Fruit fly (Drosophila melanogaster) whole organism, embryonic: ENCODE results near the gene CG3634.

Source experiments
- B-H2 ChIP-seq: fragments of 200-800 bp; sonication (Bioruptor generic); optimal IDR thresholded peaks from 2 replicates; lab custom pipeline; 2018; ENCODE audit warnings: missing biosample characterization, mild to moderate bottlenecking, missing genetic modification characterization
- Blimp-1 ChIP-seq: fragments of 200-800 bp; sonication (Bioruptor generic); optimal IDR thresholded peaks from 3 replicates; lab custom pipeline; 2018; ENCODE audit warnings: missing biosample characterization, missing genetic modification characterization, mild to moderate bottlenecking, moderate library complexity, missing genetic modification reagents
- CG10565 ChIP-seq: fragments of 200-800 bp; sonication (Bioruptor generic); optimal IDR thresholded peaks from 3 replicates; lab custom pipeline; 2016; ENCODE audit warnings: missing biosample characterization, mild to moderate bottlenecking, missing genetic modification characterization
- CG12104 ChIP-seq: fragments of 200-800 bp; sonication (Bioruptor generic); optimal IDR thresholded peaks from 3 replicates; lab custom pipeline; 2016; ENCODE audit warnings: missing biosample characterization, missing genetic modification characterization
- CG13287 ChIP-seq: fragments of 200-800 bp; sonication (Bioruptor generic); IDR thresholded peaks from 2 replicates; pipeline ENCODE4 v1.3.6; 2022; ENCODE audit warnings: missing biosample characterization, missing genetic modification characterization; ENCODE audit not compliant: partially characterized antibody
- CG13775 ChIP-seq: fragments of 200-800 bp; sonication (Bioruptor generic); optimal IDR thresholded peaks from 3 replicates; lab custom pipeline; 2017; ENCODE audit warnings: missing biosample characterization, mild to moderate bottlenecking, missing genetic modification characterization
- CG13894 ChIP-seq: fragments of 200-800 bp; sonication (Bioruptor generic); optimal IDR thresholded peaks from 3 replicates; lab custom pipeline; 2018; ENCODE audit warnings: missing biosample characterization, mild to moderate bottlenecking, missing genetic modification characterization, moderate library complexity
- CG15011 ChIP-seq: fragments of 200-800 bp; sonication (Bioruptor generic); optimal IDR thresholded peaks from 3 replicates; lab custom pipeline; 2018; ENCODE audit warnings: missing biosample characterization, mild to moderate bottlenecking, missing genetic modification characterization
- CG1647 ChIP-seq: fragments of 200-800 bp; sonication (Bioruptor generic); optimal IDR thresholded peaks from 3 replicates; lab custom pipeline; 2016; ENCODE audit warnings: missing biosample characterization, missing genetic modification characterization
- CG16813 ChIP-seq: fragments of 200-800 bp; sonication (Bioruptor generic); IDR thresholded peaks from 3 replicates; pipeline ENCODE4 v1.3.6; 2022; ENCODE audit warnings: missing biosample characterization, missing genetic modification characterization; ENCODE audit not compliant: partially characterized antibody
- CG17612 ChIP-seq: fragments of 200-800 bp; sonication (Bioruptor generic); IDR thresholded peaks from 2 replicates; pipeline ENCODE4 v1.3.6; 2022; ENCODE audit warnings: missing biosample characterization, missing genetic modification characterization
- CG17912 ChIP-seq: fragments of 200-800 bp; sonication (Bioruptor generic); optimal IDR thresholded peaks from 2 replicates; lab custom pipeline; 2018; ENCODE audit warnings: missing biosample characterization, mild to moderate bottlenecking, missing genetic modification characterization
- CG31388 ChIP-seq: fragments of 200-800 bp; sonication (Bioruptor generic); optimal IDR thresholded peaks from 2 replicates; lab custom pipeline; 2016; ENCODE audit warnings: missing biosample characterization, missing genetic modification characterization
- CG32767 ChIP-seq: fragments of 200-800 bp; sonication (Bioruptor generic); IDR thresholded peaks from 2 replicates; pipeline ENCODE4 v1.3.6; 2022; ENCODE audit warnings: missing biosample characterization, missing genetic modification characterization
- CG3995 ChIP-seq: fragments of 200-800 bp; sonication (Bioruptor generic); optimal IDR thresholded peaks from 3 replicates; lab custom pipeline; 2016; ENCODE audit warnings: missing biosample characterization, missing genetic modification characterization
- CG4328 ChIP-seq: fragments of 200-800 bp; sonication (Bioruptor generic); optimal IDR thresholded peaks from 3 replicates; lab custom pipeline; 2017; ENCODE audit warnings: missing biosample characterization, missing genetic modification reagents, missing genetic modification characterization
- CG4730 ChIP-seq: fragments of 200-800 bp; sonication (Bioruptor generic); IDR thresholded peaks from 2 replicates; pipeline ENCODE4 v1.3.6; 2022; ENCODE audit warnings: missing biosample characterization, missing genetic modification characterization
- CG4854 ChIP-seq: fragments of 200-800 bp; sonication (Bioruptor generic); optimal IDR thresholded peaks from 2 replicates; lab custom pipeline; 2016; ENCODE audit warnings: missing biosample characterization, missing genetic modification characterization, inconsistent platforms
- CG9932 ChIP-seq: fragments of 200-800 bp; sonication (Bioruptor generic); IDR thresholded peaks from 2 replicates; pipeline ENCODE4 v1.3.6; 2022; ENCODE audit warnings: missing biosample characterization, missing genetic modification characterization
- Dfd ChIP-seq, 2 experiments: fragments of >200 bp; optimal IDR thresholded peaks; 2 replicates each; lab custom pipeline; 2017; ENCODE audit warnings: missing biosample characterization in 2 of 2, missing genetic modification characterization in 2 of 2
- Dll ChIP-seq: fragments of 200-800 bp; sonication (Bioruptor generic); IDR thresholded peaks from 4 replicates; pipeline ENCODE4 v1.3.6; 2022; ENCODE audit warnings: missing biosample characterization, missing genetic modification characterization; ENCODE audit not compliant: partially characterized antibody
- Eip74EF ChIP-seq, 2 experiments: fragments of 200-800 bp in 1 of 2; fragments of >200 bp in 1 of 2; sonication (Bioruptor generic) in 1 of 2; optimal IDR thresholded peaks; 2 replicates each; lab custom pipeline; 2017 to 2019; ENCODE audit warnings: missing biosample characterization in 2 of 2, missing genetic modification characterization in 2 of 2, mild to moderate bottlenecking in 1 of 2, moderate library complexity in 1 of 2
- HLH54F ChIP-seq: fragments of 200-800 bp; sonication (Bioruptor generic); optimal IDR thresholded peaks from 3 replicates; lab custom pipeline; 2016; ENCODE audit warnings: missing biosample characterization, missing genetic modification characterization
- Hmx ChIP-seq: fragments of 200-800 bp; sonication (Bioruptor generic); optimal IDR thresholded peaks from 2 replicates; lab custom pipeline; 2016; ENCODE audit warnings: missing biosample characterization, missing genetic modification characterization
- MBD-R2 ChIP-seq: fragments of 200-800 bp; sonication (Bioruptor generic); IDR thresholded peaks from 2 replicates; pipeline ENCODE4 v1.3.6; 2022; ENCODE audit warnings: missing biosample characterization, missing genetic modification characterization
- MESR4 ChIP-seq: fragments of 200-800 bp; sonication (Bioruptor generic); optimal IDR thresholded peaks from 2 replicates; lab custom pipeline; 2018; ENCODE audit warnings: missing biosample characterization, mild to moderate bottlenecking, missing genetic modification characterization, moderate library complexity
- NC2β ChIP-seq: fragments of 200-800 bp; sonication (Bioruptor generic); optimal IDR thresholded peaks from 2 replicates; lab custom pipeline; 2016; ENCODE audit warnings: missing biosample characterization, missing genetic modification characterization
- Pdp1 ChIP-seq, 2 experiments: fragments of 200-800 bp; sonication (Bioruptor generic); optimal IDR thresholded peaks; 3 replicates each; lab custom pipeline; 2016; ENCODE audit warnings: missing biosample characterization in 2 of 2, missing genetic modification characterization in 2 of 2, mild to moderate bottlenecking in 1 of 2, moderate library complexity in 1 of 2
- Ssrp ChIP-seq: fragments of 200-800 bp; sonication (Bioruptor generic); optimal IDR thresholded peaks from 2 replicates; lab custom pipeline; 2018; ENCODE audit warnings: missing biosample characterization, mild to moderate bottlenecking, missing genetic modification characterization, moderate library complexity
- Tbp ChIP-seq: fragments of >200 bp; optimal IDR thresholded peaks from 2 replicates; lab custom pipeline; 2018; ENCODE audit warnings: missing biosample characterization, missing genetic modification characterization
- Trl ChIP-seq, 3 experiments: fragments of >200 bp in 2 of 3; fragments of 200-800 bp in 1 of 3; sonication (Bioruptor generic) in 1 of 3; optimal IDR thresholded peaks; 2 replicates in 1 of 3; 3 replicates in 2 of 3; lab custom pipeline; 2016 to 2017; ENCODE audit warnings: missing biosample characterization in 1 of 3, missing genetic modification characterization in 1 of 3
- Xbp1 ChIP-seq: fragments of 200-800 bp; sonication (Bioruptor generic); optimal IDR thresholded peaks from 3 replicates; lab custom pipeline; 2016; ENCODE audit warnings: missing biosample characterization, mild to moderate bottlenecking, missing genetic modification characterization
- cad ChIP-seq: fragments of >200 bp; optimal IDR thresholded peaks from 2 replicates; lab custom pipeline; 2017; ENCODE audit warnings: missing biosample characterization, missing genetic modification characterization
- chif ChIP-seq, 2 experiments: fragments of 200-800 bp; sonication (Bioruptor generic); optimal IDR thresholded peaks; 3 replicates each; lab custom pipeline; 2016; ENCODE audit warnings: missing biosample characterization in 2 of 2, missing genetic modification characterization in 2 of 2
- croc ChIP-seq: fragments of 200-800 bp; sonication (Bioruptor generic); conservative IDR thresholded peaks from 3 replicates; pipeline ENCODE4 v1.3.6; 2022; ENCODE audit warnings: missing biosample characterization, missing genetic modification characterization
- crp ChIP-seq, 2 experiments: fragments of 200-800 bp; sonication (Bioruptor generic); optimal IDR thresholded peaks; 2 replicates in 1 of 2; 3 replicates in 1 of 2; lab custom pipeline; 2017; ENCODE audit warnings: missing biosample characterization in 2 of 2, missing genetic modification characterization in 2 of 2, mild to moderate bottlenecking in 1 of 2, moderate library complexity in 1 of 2
- fd3F ChIP-seq: fragments of 200-800 bp; sonication (Bioruptor generic); optimal IDR thresholded peaks from 2 replicates; lab custom pipeline; 2018; ENCODE audit warnings: missing biosample characterization, mild to moderate bottlenecking, missing genetic modification characterization, moderate library complexity
- fru ChIP-seq: fragments of >200 bp; optimal IDR thresholded peaks from 2 replicates; lab custom pipeline; 2017
- kah ChIP-seq: fragments of 200-800 bp; sonication (Bioruptor generic); optimal IDR thresholded peaks from 2 replicates; lab custom pipeline; 2018; ENCODE audit warnings: missing biosample characterization, mild to moderate bottlenecking, missing genetic modification characterization
- maf-S ChIP-seq: fragments of 200-800 bp; sonication (Bioruptor generic); optimal IDR thresholded peaks from 2 replicates; lab custom pipeline; 2016; ENCODE audit warnings: missing biosample characterization, missing genetic modification characterization
- pb ChIP-seq: fragments of 200-800 bp; sonication (Bioruptor generic); optimal IDR thresholded peaks from 3 replicates; lab custom pipeline; 2016; ENCODE audit warnings: missing biosample characterization, missing genetic modification characterization
- psq ChIP-seq: fragments of 200-800 bp; sonication (Bioruptor generic); optimal IDR thresholded peaks from 2 replicates; lab custom pipeline; 2017; ENCODE audit warnings: missing biosample characterization, missing genetic modification characterization
- sens ChIP-seq: fragments of 200-800 bp; sonication (Bioruptor generic); peaks from one replicate; lab custom pipeline; 2016; ENCODE audit warnings: missing biosample characterization, missing genetic modification characterization
- sima ChIP-seq: fragments of 200-800 bp; sonication (Bioruptor generic); optimal IDR thresholded peaks from 2 replicates; lab custom pipeline; 2016; ENCODE audit warnings: missing biosample characterization, missing genetic modification characterization
- sug ChIP-seq: fragments of 200-800 bp; optimal IDR thresholded peaks from 2 replicates; lab custom pipeline; 2019; ENCODE audit warnings: missing biosample characterization, mild to moderate bottlenecking, missing genetic modification characterization, moderate library complexity
- ttk ChIP-seq: fragments of 200-800 bp; sonication (Bioruptor generic); IDR thresholded peaks from 2 replicates; pipeline ENCODE4 v2.1.2; 2022; ENCODE audit warnings: missing biosample characterization, missing genetic modification characterization
- vfl ChIP-seq: fragments of 200-800 bp; sonication (Bioruptor generic); optimal IDR thresholded peaks from 2 replicates; lab custom pipeline; 2016; ENCODE audit warnings: missing biosample characterization, missing genetic modification characterization

Gene CG3634

DNA sequence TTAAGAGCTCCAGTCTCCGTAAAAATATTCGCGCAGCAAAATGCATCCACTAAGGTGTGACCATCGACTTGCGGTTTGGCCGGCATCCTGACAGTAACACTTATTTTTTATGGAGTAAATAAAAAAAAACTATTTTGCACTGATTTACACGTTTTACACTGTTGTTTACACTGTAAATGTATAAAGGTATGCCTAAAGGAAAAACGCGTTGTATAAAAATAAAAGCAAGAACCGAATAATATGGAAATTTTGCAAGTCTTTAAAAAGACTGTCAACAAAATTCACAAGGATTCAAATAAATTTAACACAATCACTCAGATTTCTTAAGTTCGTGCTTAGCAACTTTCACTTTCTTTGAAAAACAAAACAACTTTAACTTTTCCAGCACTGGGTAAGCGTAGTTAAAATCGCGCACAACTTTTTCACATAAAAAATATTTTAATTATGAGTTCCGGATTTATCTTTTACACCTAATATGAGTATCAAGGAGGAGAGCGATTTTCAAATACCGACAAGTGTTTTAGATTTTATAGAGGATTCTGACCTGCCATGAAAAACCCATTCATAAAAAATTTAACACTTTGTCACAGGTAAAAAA is 14.2 kb upstream of the CG3634 start:
- TF ChIP-seq sens (GFP tag; lab: Kevin White, UChicago) (peak; percentile 70), Dll (no peak), CG16813 (no peak), cad (peak; percentile 36), fru (lab: Kevin White, UChicago) (no peak), psq (GFP tag; lab: Kevin White, UChicago) (no peak), Dfd (GFP tag; optimal IDR thresholded peaks at IDR 0.05; lab: Kevin White, UChicago) (peak; percentile 86 to 96), CG3995 (GFP tag; lab: Kevin White, UChicago) (no peak), Ssrp (tag; lab: Kevin White, UChicago) (no peak), croc (GFP tag; lab: Robert Waterston, UW) (no peak), CG12104 (peak; percentile 17), maf-S (GFP tag; lab: Kevin White, UChicago) (no peak), CG9932 (GFP tag; lab: Robert Waterston, UW) (no peak), pb (GFP tag; lab: Kevin White, UChicago) (no peak), CG13775 (GFP tag; lab: Kevin White, UChicago) (no peak), CG4328 (GFP tag; lab: Kevin White, UChicago) (no peak), CG10565 (GFP tag; lab: Kevin White, UChicago) (peak; percentile 9), MESR4 (GFP tag; lab: Kevin White, UChicago) (no peak), CG32767 (GFP tag; lab: Robert Waterston, UW) (no peak), Hmx (GFP tag; lab: Kevin White, UChicago) (peak; percentile 51), B-H2 (GFP tag; lab: Kevin White, UChicago) (no peak), crp (GFP tag; optimal IDR thresholded peaks at IDR 0.05; lab: Kevin White, UChicago) (peak in 1 of 2 experiments; percentile 9), CG15011 (peak; percentile 43), ttk (GFP tag; lab: Robert Waterston, UW) (no peak), Xbp1 (GFP tag; lab: Kevin White, UChicago) (no peak), CG13894 (tag; lab: Kevin White, UChicago) (no peak), Pdp1 (GFP tag; optimal IDR thresholded peaks at IDR 0.05; lab: Kevin White, UChicago) (no peak), Eip74EF (GFP tag; optimal IDR thresholded peaks at IDR 0.05; lab: Kevin White, UChicago) (no peak), Blimp-1 (peak; percentile 83), CG31388 (GFP tag; lab: Kevin White, UChicago) (peak; percentile 59), CG4730 (GFP tag; lab: Robert Waterston, UW) (no peak), kah (GFP tag; lab: Kevin White, UChicago) (no peak), fd3F (GFP tag; lab: Kevin White, UChicago) (no peak), vfl (GFP tag; lab: Kevin White, UChicago) (no peak), sug (tag; lab: Kevin White, UChicago) (no peak), CG1647 (GFP tag; lab: Kevin White, UChicago) (no peak), NC2β (GFP tag; lab: Kevin White, UChicago) (no peak), sima (peak; percentile 38), CG17912 (GFP tag; lab: Kevin White, UChicago) (no peak)

DNA sequence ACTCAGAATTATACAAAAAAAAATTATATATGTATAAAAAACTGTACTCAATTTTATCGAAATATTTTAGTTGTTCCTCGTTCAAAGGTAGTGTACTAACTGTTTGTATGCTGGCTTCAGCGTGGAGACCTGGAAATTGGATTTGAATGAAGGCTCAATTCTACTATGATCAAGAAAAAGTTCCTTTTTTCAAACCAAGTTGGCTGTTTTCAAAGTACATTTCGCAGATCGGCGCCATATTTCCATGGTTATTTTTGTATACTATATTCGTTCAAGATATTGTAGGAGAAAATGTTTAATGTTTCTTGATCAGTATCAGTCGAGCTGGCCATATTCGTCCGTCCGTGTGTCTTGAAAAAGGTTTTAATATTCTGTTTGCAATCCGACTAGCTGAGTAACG is 8.9 kb upstream of the CG3634 start, which contains the start of gene Mst77F:
Mst77F (minus strand) TSS at position 101 of the 400 bp plus-strand sequence.
- TF ChIP-seq chif (GFP tag; optimal IDR thresholded peaks at IDR 0.05; lab: Kevin White, UChicago) (no peak), CG17612 (no peak), Tbp (GFP tag; lab: Kevin White, UChicago) (no peak), Dfd (GFP tag; optimal IDR thresholded peaks at IDR 0.05; lab: Kevin White, UChicago) (no peak), CG13287 (GFP tag; lab: Robert Waterston, UW) (no peak), Trl (optimal IDR thresholded peaks at IDR 0.05; lab: Kevin White, UChicago) (no peak), Trl (GFP tag; optimal IDR thresholded peaks at IDR 0.05; lab: Kevin White, UChicago) (no peak), HLH54F (GFP tag; lab: Kevin White, UChicago) (no peak), CG4854 (GFP tag; lab: Kevin White, UChicago) (no peak), MBD-R2 (GFP tag; lab: Robert Waterston, UW) (no peak)
